Fruit fly (Drosophila melanogaster) whole organism, wandering third instar larva: ENCODE data around the gene tacc.

Source experiments
- CG9705 ChIP-seq: fragments of 200-800 bp; sonication (Bioruptor generic); optimal IDR thresholded peaks from 2 replicates; lab custom pipeline; 2018; ENCODE audit warnings: missing biosample characterization, mild to moderate bottlenecking, missing genetic modification characterization
- Dfd ChIP-seq: fragments of >200 bp; optimal IDR thresholded peaks from 2 replicates; lab custom pipeline; 2017; ENCODE audit warnings: missing biosample characterization, missing genetic modification characterization
- GATAd ChIP-seq: sonication (Bioruptor generic); optimal IDR thresholded peaks from 2 replicates; lab custom pipeline; 2016; ENCODE audit warnings: missing biosample characterization, missing genetic modification characterization
- Jra ChIP-seq: sonication (Bioruptor generic); optimal IDR thresholded peaks from 2 replicates; lab custom pipeline; 2016; ENCODE audit warnings: missing biosample characterization, missing genetic modification characterization
- N ChIP-seq: fragments of >200 bp; optimal IDR thresholded peaks from 2 replicates; lab custom pipeline; 2018; ENCODE audit warnings: missing biosample characterization, missing external identifiers, missing genetic modification characterization
- OdsH ChIP-seq: fragments of 200-800 bp; sonication (Bioruptor generic); optimal IDR thresholded peaks from 2 replicates; lab custom pipeline; 2016; ENCODE audit warnings: missing biosample characterization, mild to moderate bottlenecking, missing genetic modification characterization
- br ChIP-seq: fragments of 200-800 bp; sonication (Bioruptor generic); optimal IDR thresholded peaks from 2 replicates; lab custom pipeline; 2016; ENCODE audit warnings: missing biosample characterization, missing genetic modification characterization
- brk ChIP-seq: fragments of 200-800 bp; sonication (Bioruptor generic); optimal IDR thresholded peaks from 2 replicates; lab custom pipeline; 2016; ENCODE audit warnings: missing biosample characterization, mild to moderate bottlenecking, missing genetic modification characterization
- dmrt93B ChIP-seq: fragments of 200-800 bp; sonication (Bioruptor generic); optimal IDR thresholded peaks from 2 replicates; lab custom pipeline; 2018; ENCODE audit warnings: missing biosample characterization, mild to moderate bottlenecking, missing genetic modification characterization
- ey ChIP-seq: fragments of 200-800 bp; sonication (Bioruptor generic); optimal IDR thresholded peaks from 2 replicates; lab custom pipeline; 2016; ENCODE audit warnings: missing biosample characterization, missing genetic modification characterization
- lola ChIP-seq: fragments of >200 bp; optimal IDR thresholded peaks from 2 replicates; lab custom pipeline; 2017; ENCODE audit warnings: missing biosample characterization, missing genetic modification characterization
- rgr ChIP-seq: fragments of 200-800 bp; sonication (Bioruptor generic); optimal IDR thresholded peaks from 3 replicates; lab custom pipeline; 2016; ENCODE audit warnings: missing biosample characterization, mild to moderate bottlenecking, missing genetic modification characterization
- sage ChIP-seq: fragments of 200-800 bp; sonication (Bioruptor generic); optimal IDR thresholded peaks from 2 replicates; lab custom pipeline; 2016; ENCODE audit warnings: missing biosample characterization, mild to moderate bottlenecking, missing genetic modification characterization
- woc ChIP-seq: sonication (Bioruptor generic); optimal IDR thresholded peaks from 2 replicates; lab custom pipeline; 2016; ENCODE audit warnings: missing biosample characterization, mild to moderate bottlenecking, missing genetic modification characterization

DNA sequence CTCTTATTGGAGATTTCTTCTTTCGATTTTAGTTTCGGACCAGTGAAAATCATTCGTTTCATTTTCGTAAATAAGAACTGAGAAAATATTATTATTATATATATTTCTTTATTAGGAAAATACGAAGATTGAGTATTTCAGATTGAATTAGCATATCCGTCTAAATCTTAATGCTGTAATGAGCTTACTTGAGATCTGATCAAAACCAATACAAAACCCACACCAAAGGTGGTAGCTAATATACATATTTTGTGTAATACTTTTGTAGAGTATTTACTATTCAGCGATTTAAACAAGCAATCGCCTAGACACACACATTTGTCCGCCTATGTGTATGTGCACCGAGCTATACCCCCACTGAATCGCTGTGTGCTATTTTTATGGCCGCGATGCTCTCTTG lies 31.9 kb upstream of the tacc start:
- TF ChIP-seq N = no peak
- no peak for TF ChIP-seq CG9705 (GFP tag; lab: Kevin White, UChicago)
- TF ChIP-seq woc (GFP tag; lab: Kevin White, UChicago) = no peak
- no peak for TF ChIP-seq Jra
- TF ChIP-seq brk (GFP tag; lab: Kevin White, UChicago) = no peak
- no peak for TF ChIP-seq sage (GFP tag; lab: Kevin White, UChicago)
- TF ChIP-seq GATAd (GFP tag; lab: Kevin White, UChicago) = no peak
- TF ChIP-seq rgr (GFP tag; lab: Kevin White, UChicago) = no peak
- no peak for TF ChIP-seq OdsH (GFP tag; lab: Kevin White, UChicago)
- no peak for TF ChIP-seq Dfd (GFP tag; lab: Kevin White, UChicago)
- TF ChIP-seq dmrt93B = no peak
- TF ChIP-seq ey (GFP tag; lab: Kevin White, UChicago) = no peak
- no peak for TF ChIP-seq lola (GFP tag; lab: Kevin White, UChicago)
- no peak for TF ChIP-seq br
